Fruit fly (Drosophila melanogaster) whole organism, wandering third instar larva: Measurements from ENCODE around the gene CG42323.

Experiments used
- Abd-B ChIP-seq: fragments of >200 bp; optimal IDR thresholded peaks from 2 replicates; lab custom pipeline; 2017; ENCODE audit warnings: missing biosample characterization, missing genetic modification characterization
- CG9705 ChIP-seq: fragments of 200-800 bp; sonication (Bioruptor generic); optimal IDR thresholded peaks from 2 replicates; lab custom pipeline; 2018; ENCODE audit warnings: missing biosample characterization, mild to moderate bottlenecking, missing genetic modification characterization
- Dfd ChIP-seq: fragments of >200 bp; optimal IDR thresholded peaks from 2 replicates; lab custom pipeline; 2017; ENCODE audit warnings: missing biosample characterization, missing genetic modification characterization
- br ChIP-seq: fragments of 200-800 bp; sonication (Bioruptor generic); optimal IDR thresholded peaks from 2 replicates; lab custom pipeline; 2016; ENCODE audit warnings: missing biosample characterization, missing genetic modification characterization
- fru ChIP-seq: fragments of 200-800 bp; sonication (Bioruptor generic); optimal IDR thresholded peaks from 3 replicates; lab custom pipeline; 2016; ENCODE audit warnings: missing biosample characterization, mild to moderate bottlenecking, missing genetic modification characterization
- jim ChIP-seq: fragments of 175-275, 200-325 bp; sonication (Bioruptor generic); optimal IDR thresholded peaks from 2 replicates; lab custom pipeline; 2016; ENCODE audit warnings: missing biosample characterization, mild to moderate bottlenecking, missing genetic modification characterization
- pan ChIP-seq: fragments of >200 bp; optimal IDR thresholded peaks from 2 replicates; lab custom pipeline; 2017
- usp ChIP-seq: fragments of >200 bp; optimal IDR thresholded peaks from 2 replicates; lab custom pipeline; 2017; ENCODE audit warnings: missing biosample characterization, missing genetic modification characterization
- woc ChIP-seq: sonication (Bioruptor generic); optimal IDR thresholded peaks from 2 replicates; lab custom pipeline; 2016; ENCODE audit warnings: missing biosample characterization, mild to moderate bottlenecking, missing genetic modification characterization

- TF ChIP-seq fru (GFP tag; lab: Kevin White, UChicago): no peak
- no peak for TF ChIP-seq Dfd (GFP tag; lab: Kevin White, UChicago)
- no peak for TF ChIP-seq Abd-B (GFP tag; lab: Kevin White, UChicago)
- no peak for TF ChIP-seq pan (lab: Kevin White, UChicago)
- no peak for TF ChIP-seq br
- no peak for TF ChIP-seq usp
- TF ChIP-seq woc (GFP tag; lab: Kevin White, UChicago): no peak
- TF ChIP-seq jim (GFP tag; lab: Kevin White, UChicago): no peak
- TF ChIP-seq CG9705: no peak
Observed at dm6 chrX:18409938-18410337, 12.3 kb upstream of the CG42323 start, which contains the start of gene Nt5b.
